Worm (Caenorhabditis elegans) whole organism, L1 larva: Measurements from ENCODE around the gene Y50D7A.10.
A peak's percentile ranks its signal among the peaks of the same experiment; 100 is the strongest.
"Not testable (repeated sequence)": the region's sequence is repeated elsewhere in the genome, so short reads cannot be mapped to it uniquely, and the experiment has no call there.

Experiments used
- C16A3.4 ChIP-seq: fragments of 150-350 bp; optimal IDR thresholded peaks from 2 replicates; lab custom pipeline; 2014; ENCODE audit warnings: missing biosample characterization, missing genetic modification characterization
- C34B4.2 ChIP-seq: sonication (generic microtip); optimal IDR thresholded peaks from 2 replicates; lab custom pipeline; 2017; ENCODE audit warnings: mild to moderate bottlenecking, missing genetic modification characterization, missing compliant biosample characterization
- alr-1 ChIP-seq: fragments of 200-800 bp; sonication (Bioruptor generic); optimal IDR thresholded peaks from 2 replicates; lab custom pipeline; 2018; ENCODE audit warnings: borderline replicate concordance, mild to moderate bottlenecking, missing genetic modification characterization, missing compliant biosample characterization
- ceh-63 ChIP-seq: fragments of 200-800 bp; sonication (Bioruptor generic); optimal IDR thresholded peaks from 2 replicates; lab custom pipeline; 2018; ENCODE audit warnings: mild to moderate bottlenecking, missing genetic modification characterization, missing compliant biosample characterization
- ceh-82 ChIP-seq, 3 experiments: fragments of 150-350 bp in 1 of 3; sonication (generic microtip) in 2 of 3; optimal IDR thresholded peaks; 2 replicates each; lab custom pipeline; 2014 to 2017; ENCODE audit warnings: missing biosample characterization in 3 of 3, missing genetic modification characterization in 3 of 3
- ceh-88 ChIP-seq: fragments of 200-800 bp; sonication (Bioruptor generic); IDR thresholded peaks from 2 replicates; pipeline ENCODE4 v1.3.6; 2022; ENCODE audit warnings: missing genetic modification characterization, missing compliant biosample characterization
- ceh-90 ChIP-seq: sonication (generic microtip); optimal IDR thresholded peaks from 2 replicates; lab custom pipeline; 2016; ENCODE audit warnings: missing genetic modification characterization, missing compliant biosample characterization
- dsc-1 ChIP-seq: sonication (generic microtip); optimal IDR thresholded peaks from 2 replicates; lab custom pipeline; 2016; ENCODE audit warnings: mild to moderate bottlenecking, missing genetic modification characterization, missing compliant biosample characterization
- efl-1 ChIP-seq, 4 experiments: fragments of 150-350 bp; optimal IDR thresholded peaks in 3 of 4; peaks in 1 of 4; 1 replicate in 1 of 4; 2 replicates in 3 of 4; lab custom pipeline; 2014; ENCODE audit warnings: missing biosample characterization in 2 of 4, missing genetic modification characterization in 2 of 4, missing genetic modification reagents in 2 of 4
- efl-3 ChIP-seq: fragments of 200-800 bp; sonication (Bioruptor generic); optimal IDR thresholded peaks from 2 replicates; lab custom pipeline; 2018; ENCODE audit warnings: mild to moderate bottlenecking, missing genetic modification characterization, missing compliant biosample characterization
- elt-2 ChIP-seq: sonication (generic microtip); optimal IDR thresholded peaks from 2 replicates; lab custom pipeline; 2016; ENCODE audit warnings: missing genetic modification characterization, mild to moderate bottlenecking, inconsistent platforms, missing compliant biosample characterization, missing genetic modification reagents
- elt-3 ChIP-seq, 6 experiments: fragments of 150-350 bp in 1 of 6; sonication (generic microtip); optimal IDR thresholded peaks; 2 replicates each; lab custom pipeline; 2017 to 2018; ENCODE audit warnings: missing biosample characterization in 6 of 6, missing genetic modification characterization in 6 of 6, inconsistent platforms in 1 of 6
- fkh-4 ChIP-seq: sonication (generic microtip); optimal IDR thresholded peaks from 2 replicates; lab custom pipeline; 2016; ENCODE audit warnings: missing compliant biosample characterization, missing genetic modification characterization, borderline replicate concordance
- hlh-17 ChIP-seq: fragments of 200-800 bp; sonication (Bioruptor generic); optimal IDR thresholded peaks from 2 replicates; lab custom pipeline; 2018; ENCODE audit warnings: missing genetic modification characterization, mild to moderate bottlenecking, missing compliant biosample characterization, moderate library complexity, borderline replicate concordance
- hlh-4 ChIP-seq: sonication (generic microtip); optimal IDR thresholded peaks from 2 replicates; lab custom pipeline; 2016; ENCODE audit warnings: mild to moderate bottlenecking, missing genetic modification characterization, missing compliant biosample characterization
- lin-14 ChIP-seq: fragments of 200-800 bp; sonication (Bioruptor generic); optimal IDR thresholded peaks from 2 replicates; lab custom pipeline; 2018; ENCODE audit warnings: mild to moderate bottlenecking, missing genetic modification characterization, moderate library complexity, missing compliant biosample characterization
- lin-15B ChIP-seq: fragments of 150-350 bp; sonication (generic microtip); optimal IDR thresholded peaks from 3 replicates; lab custom pipeline; 2014; ENCODE audit warnings: missing biosample characterization, missing genetic modification characterization
- lin-39 ChIP-seq: fragments of 150-350 bp; optimal IDR thresholded peaks from 2 replicates; lab custom pipeline; 2014; ENCODE audit warnings: missing biosample characterization, missing genetic modification reagents, missing genetic modification characterization
- lir-3 ChIP-seq: sonication (generic microtip); optimal IDR thresholded peaks from 2 replicates; lab custom pipeline; 2016; ENCODE audit warnings: mild to moderate bottlenecking, missing genetic modification characterization, moderate library complexity, missing compliant biosample characterization; ENCODE audit not compliant: poor library complexity
- lsy-2 ChIP-seq, 2 experiments: fragments of 150-350 bp; optimal IDR thresholded peaks; 2 replicates each; lab custom pipeline; 2014; ENCODE audit warnings: missing biosample characterization in 2 of 2, missing genetic modification characterization in 2 of 2
- mdl-1 ChIP-seq, 2 experiments: fragments of 150-350 bp; optimal IDR thresholded peaks; 2 replicates each; lab custom pipeline; 2014 to 2017; ENCODE audit warnings: missing biosample characterization in 2 of 2, missing genetic modification characterization in 2 of 2, inconsistent platforms in 1 of 2
- nhr-12 ChIP-seq: sonication (generic microtip); optimal IDR thresholded peaks from 2 replicates; lab custom pipeline; 2017; ENCODE audit warnings: missing biosample characterization, missing genetic modification characterization
- nhr-20 ChIP-seq: sonication (generic microtip); optimal IDR thresholded peaks from 2 replicates; lab custom pipeline; 2016; ENCODE audit warnings: mild to moderate bottlenecking, missing genetic modification characterization, missing compliant biosample characterization
- nhr-47 ChIP-seq: sonication (generic microtip); optimal IDR thresholded peaks from 2 replicates; lab custom pipeline; 2016; ENCODE audit warnings: mild to moderate bottlenecking, missing genetic modification characterization, moderate library complexity, missing compliant biosample characterization
- nhr-84 ChIP-seq: sonication (generic microtip); optimal IDR thresholded peaks from 2 replicates; lab custom pipeline; 2017; ENCODE audit warnings: missing biosample characterization, missing genetic modification characterization
- nhr-85 ChIP-seq: sonication (generic microtip); peaks from one replicate; lab custom pipeline; 2016; ENCODE audit warnings: missing genetic modification characterization, inconsistent platforms, missing compliant biosample characterization
- nhr-90 ChIP-seq: sonication (generic microtip); optimal IDR thresholded peaks from 2 replicates; lab custom pipeline; 2016; ENCODE audit warnings: mild to moderate bottlenecking, missing genetic modification characterization, missing compliant biosample characterization; ENCODE audit not compliant: poor library complexity
- pax-3 ChIP-seq: fragments of 200-800 bp; sonication (Bioruptor generic); optimal IDR thresholded peaks from 2 replicates; lab custom pipeline; 2018; ENCODE audit warnings: mild to moderate bottlenecking, missing genetic modification characterization, moderate library complexity, missing compliant biosample characterization
- pqm-1 ChIP-seq: sonication (generic microtip); optimal IDR thresholded peaks from 3 replicates; lab custom pipeline; 2017; ENCODE audit warnings: missing biosample characterization, missing genetic modification characterization
- skn-1 ChIP-seq: fragments of 150-350 bp; optimal IDR thresholded peaks from 2 replicates; lab custom pipeline; 2014; ENCODE audit warnings: missing biosample characterization, missing genetic modification characterization
- sox-4 ChIP-seq: sonication (generic microtip); optimal IDR thresholded peaks from 2 replicates; lab custom pipeline; 2016; ENCODE audit warnings: missing genetic modification characterization, missing compliant biosample characterization
- sptf-1 ChIP-seq: fragments of 150-350 bp; optimal IDR thresholded peaks from 2 replicates; lab custom pipeline; 2014; ENCODE audit warnings: missing biosample characterization, missing genetic modification characterization
- tbx-2 ChIP-seq: sonication (generic microtip); optimal IDR thresholded peaks from 2 replicates; lab custom pipeline; 2016; ENCODE audit warnings: missing genetic modification characterization, missing compliant biosample characterization
- tlp-1 ChIP-seq: fragments of 150-350 bp; optimal IDR thresholded peaks from 2 replicates; lab custom pipeline; 2014; ENCODE audit warnings: missing biosample characterization, missing genetic modification characterization
- unc-30 ChIP-seq: sonication (generic microtip); optimal IDR thresholded peaks from 2 replicates; lab custom pipeline; 2017; ENCODE audit warnings: missing biosample characterization, missing genetic modification characterization
- xbp-1 ChIP-seq: sonication (generic microtip); optimal IDR thresholded peaks from 2 replicates; lab custom pipeline; 2016; ENCODE audit warnings: missing genetic modification characterization, missing compliant biosample characterization

The Y50D7A.10 gene

DNA sequence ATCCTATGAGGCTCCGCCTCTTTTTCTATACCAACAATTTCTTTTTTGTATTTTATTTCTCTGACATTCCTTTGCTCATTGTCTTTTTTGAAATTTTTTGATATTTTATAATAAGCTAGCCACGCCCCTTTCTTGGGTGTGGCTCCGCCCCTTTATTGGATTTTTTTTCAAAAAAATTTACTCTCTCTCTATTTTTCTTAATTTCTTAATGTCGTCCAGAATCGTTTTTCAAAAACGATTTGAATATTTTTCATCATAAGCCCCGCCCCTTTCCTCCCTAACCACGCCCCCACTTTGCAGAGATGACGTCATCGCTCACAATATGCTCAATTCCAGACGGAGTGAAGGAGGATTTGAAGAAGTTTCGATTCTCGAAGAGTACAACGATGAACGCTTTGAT lies at the start of gene Y50D7A.10:
Gene Y50D7A.10, plus strand, starts transcription at position 301 of the 400 bp plus-strand sequence.
- TF ChIP-seq tbx-2 (tag; lab: Kevin White, UChicago) (no peak), sptf-1 (tag; lab: Kevin White, UChicago) (no peak), ceh-88 (no peak), nhr-85 (peak; percentile 12), tlp-1 (tag; lab: Kevin White, UChicago) (no peak)

DNA sequence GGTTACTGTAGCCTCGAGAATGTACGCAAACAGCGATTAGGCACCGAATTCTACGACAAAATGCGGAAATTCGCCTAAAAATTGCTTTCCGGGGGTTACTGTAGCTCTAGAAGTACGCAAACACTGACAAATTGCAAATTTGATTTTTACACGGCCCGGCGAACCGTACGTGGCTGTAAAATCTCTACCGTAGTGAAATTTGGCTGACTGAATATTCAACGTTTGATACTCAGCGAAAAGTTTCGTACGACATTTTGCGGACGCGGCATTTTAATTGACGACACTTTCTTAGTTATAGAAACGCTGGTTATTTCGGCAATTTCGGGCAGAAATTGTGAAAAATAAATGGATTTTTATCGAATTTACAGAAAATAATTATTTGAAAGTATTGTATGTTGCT lies 45.7 kb upstream of the Y50D7A.10 start:
- not testable (repeated sequence) for TF ChIP-seq efl-1 (optimal IDR thresholded peaks at IDR 0.05; lab: Kevin White, UChicago)
- peak in 1 of 2 experiments; percentile 89 for TF ChIP-seq efl-1 (GFP tag; optimal IDR thresholded peaks at IDR 0.05 in 1 of 2; lab: Kevin White, UChicago)
- peak in 1 of 2 experiments; percentile 33 for TF ChIP-seq lsy-2 (tag; optimal IDR thresholded peaks at IDR 0.05; lab: Kevin White, UChicago)

DNA sequence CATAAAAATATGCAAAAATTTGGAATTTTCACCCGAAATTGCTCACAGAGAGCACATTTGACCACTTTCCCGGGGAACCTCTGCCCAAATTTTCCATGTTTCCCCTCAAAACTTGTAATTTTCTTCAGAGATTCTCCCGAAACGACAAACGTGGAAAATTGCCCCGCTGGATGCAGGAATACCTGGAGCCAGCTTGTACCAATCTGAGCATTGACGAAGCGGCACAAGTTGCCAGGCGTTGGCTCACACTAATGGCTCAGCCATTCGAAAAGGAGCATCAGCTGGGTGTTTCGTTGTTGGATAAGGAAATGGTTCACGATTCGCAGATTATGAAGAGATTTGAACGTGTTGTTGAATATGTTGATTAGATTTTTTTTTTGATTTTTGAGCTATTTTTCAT lies 32.8 kb upstream of the Y50D7A.10 start:
- TF ChIP-seq efl-1 (optimal IDR thresholded peaks at IDR 0.05; lab: Kevin White, UChicago) (no peak), efl-1 (GFP tag; optimal IDR thresholded peaks at IDR 0.05 in 1 of 2; lab: Kevin White, UChicago) (no peak), ceh-88 (no peak), nhr-20 (tag; lab: Kevin White, UChicago) (no peak), pqm-1 (no peak), fkh-4 (tag; lab: Kevin White, UChicago) (no peak), alr-1 (no peak), hlh-4 (tag; lab: Kevin White, UChicago) (no peak), lin-14 (GFP tag; lab: Kevin White, UChicago) (no peak), C34B4.2 (tag; lab: Kevin White, UChicago) (no peak), pax-3 (tag; lab: Kevin White, UChicago) (no peak), C16A3.4 (tag; lab: Kevin White, UChicago) (no peak), ceh-82 (tag; optimal IDR thresholded peaks at IDR 0.05; lab: Kevin White, UChicago) (no peak), unc-30 (tag; lab: Kevin White, UChicago) (no peak), efl-3 (GFP tag; lab: Kevin White, UChicago) (no peak), mdl-1 (tag; optimal IDR thresholded peaks at IDR 0.05; lab: Kevin White, UChicago) (no peak), nhr-47 (tag; lab: Kevin White, UChicago) (no peak), dsc-1 (no peak), xbp-1 (no peak)

DNA sequence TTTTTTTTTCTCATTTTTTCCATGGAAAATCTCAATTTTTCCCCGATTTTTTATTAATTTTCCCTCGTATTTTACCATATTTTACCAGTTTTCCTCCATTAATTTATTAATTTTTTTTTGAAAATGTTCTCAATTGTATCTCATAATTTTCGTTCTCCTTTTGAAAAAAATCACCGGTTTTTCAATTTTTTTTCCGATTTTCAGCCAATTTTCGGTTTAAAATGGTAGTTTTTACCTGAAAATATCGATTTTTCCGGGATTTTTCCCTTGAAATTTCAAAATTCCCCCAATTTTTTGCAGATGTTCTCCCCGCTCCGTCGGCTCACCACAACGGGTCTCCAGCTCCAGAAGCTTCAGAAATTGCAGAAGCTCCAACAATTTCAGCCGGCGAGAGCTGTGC lies 31.4 kb upstream of the Y50D7A.10 start, which contains the start of gene taco-1:
Gene taco-1, plus strand, starts transcription at position 301 of the 400 bp plus-strand sequence.
- TF ChIP-seq nhr-85 (no peak), skn-1 (no peak), ceh-63 (GFP tag; lab: Kevin White, UChicago) (no peak), ceh-90 (tag; lab: Kevin White, UChicago) (no peak), nhr-90 (tag; lab: Kevin White, UChicago) (no peak), lin-15B (no peak), nhr-12 (tag; lab: Kevin White, UChicago) (no peak), elt-3 (tag; optimal IDR thresholded peaks at IDR 0.05; lab: Kevin White, UChicago) (no peak), elt-2 (no peak), lin-39 (tag; lab: Kevin White, UChicago) (no peak), nhr-84 (tag; lab: Kevin White, UChicago) (no peak), lir-3 (no peak), hlh-17 (GFP tag; lab: Kevin White, UChicago) (no peak), efl-3 (GFP tag; lab: Kevin White, UChicago) (no peak), sox-4 (tag; lab: Kevin White, UChicago) (no peak)
